Fruit fly (Drosophila melanogaster) whole organism, wandering third instar larva: ENCODE measurements around the gene tai.
A peak's percentile ranks its signal among the peaks of the same experiment; 100 is the strongest.

Experiments
- Abd-B ChIP-seq: fragments of >200 bp; optimal IDR thresholded peaks from 2 replicates; lab custom pipeline; 2017; ENCODE audit warnings: missing biosample characterization, missing genetic modification characterization
- CG32264 ChIP-seq: fragments of 200-800 bp; sonication (Bioruptor generic); optimal IDR thresholded peaks from 2 replicates; lab custom pipeline; 2016; ENCODE audit warnings: missing biosample characterization, missing genetic modification characterization
- CG9705 ChIP-seq: fragments of 200-800 bp; sonication (Bioruptor generic); optimal IDR thresholded peaks from 2 replicates; lab custom pipeline; 2018; ENCODE audit warnings: missing biosample characterization, mild to moderate bottlenecking, missing genetic modification characterization
- CrebA ChIP-seq: fragments of 200-800 bp; sonication (Bioruptor generic); optimal IDR thresholded peaks from 2 replicates; lab custom pipeline; 2016; ENCODE audit warnings: missing biosample characterization, mild to moderate bottlenecking, missing genetic modification characterization, borderline replicate concordance
- Dfd ChIP-seq: fragments of >200 bp; optimal IDR thresholded peaks from 2 replicates; lab custom pipeline; 2017; ENCODE audit warnings: missing biosample characterization, missing genetic modification characterization
- Dif ChIP-seq: fragments of 200-275, 200-300 bp; sonication (Bioruptor generic); optimal IDR thresholded peaks from 2 replicates; lab custom pipeline; 2018; ENCODE audit warnings: missing biosample characterization, missing genetic modification characterization; ENCODE audit not compliant: partially characterized antibody
- GATAd ChIP-seq: sonication (Bioruptor generic); optimal IDR thresholded peaks from 2 replicates; lab custom pipeline; 2016; ENCODE audit warnings: missing biosample characterization, missing genetic modification characterization
- Hnf4 ChIP-seq: fragments of 200-800 bp; sonication (Bioruptor generic); optimal IDR thresholded peaks from 2 replicates; lab custom pipeline; 2016; ENCODE audit warnings: missing biosample characterization, mild to moderate bottlenecking, missing genetic modification characterization
- Hr78 ChIP-seq: fragments of >200 bp; optimal IDR thresholded peaks from 2 replicates; lab custom pipeline; 2017; ENCODE audit warnings: missing biosample characterization, missing genetic modification characterization
- Hr83 ChIP-seq: fragments of 200-300 bp; sonication (Bioruptor generic); optimal IDR thresholded peaks from 2 replicates; lab custom pipeline; 2016; ENCODE audit warnings: missing biosample characterization, mild to moderate bottlenecking, missing genetic modification characterization, moderate library complexity; ENCODE audit not compliant: poor library complexity, severe bottlenecking
- Jra ChIP-seq: sonication (Bioruptor generic); optimal IDR thresholded peaks from 2 replicates; lab custom pipeline; 2016; ENCODE audit warnings: missing biosample characterization, missing genetic modification characterization
- Mio ChIP-seq: sonication (Bioruptor generic); optimal IDR thresholded peaks from 2 replicates; lab custom pipeline; 2016; ENCODE audit warnings: missing biosample characterization, missing genetic modification characterization
- Myc ChIP-seq: fragments of >200 bp; optimal IDR thresholded peaks from 2 replicates; lab custom pipeline; 2017
- N ChIP-seq: fragments of >200 bp; optimal IDR thresholded peaks from 2 replicates; lab custom pipeline; 2018; ENCODE audit warnings: missing biosample characterization, missing external identifiers, missing genetic modification characterization
- OdsH ChIP-seq: fragments of 200-800 bp; sonication (Bioruptor generic); optimal IDR thresholded peaks from 2 replicates; lab custom pipeline; 2016; ENCODE audit warnings: missing biosample characterization, mild to moderate bottlenecking, missing genetic modification characterization
- Rel ChIP-seq, 2 experiments: fragments of 200-800 bp; sonication (Bioruptor generic) in 1 of 2; optimal IDR thresholded peaks; 2 replicates in 1 of 2; 3 replicates in 1 of 2; lab custom pipeline; 2016 to 2019; ENCODE audit warnings: mild to moderate bottlenecking in 2 of 2, missing biosample characterization in 2 of 2, missing genetic modification characterization in 2 of 2, moderate library complexity in 1 of 2
- Sp1 ChIP-seq: fragments of 200-800 bp; sonication (Bioruptor generic); optimal IDR thresholded peaks from 3 replicates; lab custom pipeline; 2019; ENCODE audit warnings: missing biosample characterization, mild to moderate bottlenecking, missing genetic modification characterization, moderate library complexity
- Vsx2 ChIP-seq: fragments of 200-300, 225-300 bp; sonication (Bioruptor generic); optimal IDR thresholded peaks from 2 replicates; lab custom pipeline; 2018; ENCODE audit warnings: missing biosample characterization, missing genetic modification characterization; ENCODE audit not compliant: partially characterized antibody
- br ChIP-seq: fragments of 200-800 bp; sonication (Bioruptor generic); optimal IDR thresholded peaks from 2 replicates; lab custom pipeline; 2016; ENCODE audit warnings: missing biosample characterization, missing genetic modification characterization
- brk ChIP-seq: fragments of 200-800 bp; sonication (Bioruptor generic); optimal IDR thresholded peaks from 2 replicates; lab custom pipeline; 2016; ENCODE audit warnings: missing biosample characterization, mild to moderate bottlenecking, missing genetic modification characterization
- dl ChIP-seq, 2 experiments: fragments of 175-275, 200-275 bp in 1 of 2; fragments of 200-275 bp in 1 of 2; sonication (Bioruptor generic); optimal IDR thresholded peaks; lab custom pipeline; 2018; ENCODE audit warnings: mild to moderate bottlenecking in 2 of 2, missing biosample characterization in 2 of 2, missing genetic modification characterization in 2 of 2, moderate library complexity in 2 of 2; ENCODE audit not compliant: partially characterized antibody in 2 of 2, insufficient read depth in 1 of 2
- dmrt93B ChIP-seq: fragments of 200-800 bp; sonication (Bioruptor generic); optimal IDR thresholded peaks from 2 replicates; lab custom pipeline; 2018; ENCODE audit warnings: missing biosample characterization, mild to moderate bottlenecking, missing genetic modification characterization
- ey ChIP-seq: fragments of 200-800 bp; sonication (Bioruptor generic); optimal IDR thresholded peaks from 2 replicates; lab custom pipeline; 2016; ENCODE audit warnings: missing biosample characterization, missing genetic modification characterization
- foxo ChIP-seq, 2 experiments: fragments of 200-800 bp; sonication (Bioruptor generic); optimal IDR thresholded peaks; 2 replicates in 1 of 2; 3 replicates in 1 of 2; lab custom pipeline; 2016 to 2017; ENCODE audit warnings: missing biosample characterization in 2 of 2, missing genetic modification characterization in 2 of 2
- fru ChIP-seq: fragments of 200-800 bp; sonication (Bioruptor generic); optimal IDR thresholded peaks from 3 replicates; lab custom pipeline; 2016; ENCODE audit warnings: missing biosample characterization, mild to moderate bottlenecking, missing genetic modification characterization
- h ChIP-seq: fragments of 200-800 bp; sonication (Bioruptor generic); optimal IDR thresholded peaks from 3 replicates; lab custom pipeline; 2016; ENCODE audit warnings: missing biosample characterization, mild to moderate bottlenecking, missing genetic modification characterization
- jim ChIP-seq: fragments of 175-275, 200-325 bp; sonication (Bioruptor generic); optimal IDR thresholded peaks from 2 replicates; lab custom pipeline; 2016; ENCODE audit warnings: missing biosample characterization, mild to moderate bottlenecking, missing genetic modification characterization
- lola ChIP-seq: fragments of >200 bp; optimal IDR thresholded peaks from 2 replicates; lab custom pipeline; 2017; ENCODE audit warnings: missing biosample characterization, missing genetic modification characterization
- psq ChIP-seq: fragments of 200-800 bp; sonication (Bioruptor generic); optimal IDR thresholded peaks from 3 replicates; lab custom pipeline; 2017; ENCODE audit warnings: missing biosample characterization, mild to moderate bottlenecking, missing genetic modification characterization, moderate library complexity
- rgr ChIP-seq: fragments of 200-800 bp; sonication (Bioruptor generic); optimal IDR thresholded peaks from 3 replicates; lab custom pipeline; 2016; ENCODE audit warnings: missing biosample characterization, mild to moderate bottlenecking, missing genetic modification characterization
- sage ChIP-seq: fragments of 200-800 bp; sonication (Bioruptor generic); optimal IDR thresholded peaks from 2 replicates; lab custom pipeline; 2016; ENCODE audit warnings: missing biosample characterization, mild to moderate bottlenecking, missing genetic modification characterization
- tai ChIP-seq: sonication (Bioruptor generic); optimal IDR thresholded peaks from 2 replicates; lab custom pipeline; 2016; ENCODE audit warnings: missing biosample characterization, missing genetic modification characterization
- usp ChIP-seq: fragments of >200 bp; optimal IDR thresholded peaks from 2 replicates; lab custom pipeline; 2017; ENCODE audit warnings: missing biosample characterization, missing genetic modification characterization
- woc ChIP-seq: sonication (Bioruptor generic); optimal IDR thresholded peaks from 2 replicates; lab custom pipeline; 2016; ENCODE audit warnings: missing biosample characterization, mild to moderate bottlenecking, missing genetic modification characterization

Gene tai

dm6 chr2L:9198340-9198887 is 31.8 kb downstream of the tai start:
- TF ChIP-seq h (GFP tag; lab: Kevin White, UChicago) = no peak
- TF ChIP-seq psq (GFP tag; lab: Kevin White, UChicago) = peak; percentile 45

- TF ChIP-seq dl (GFP tag; optimal IDR thresholded peaks at IDR 0.05; lab: Kevin White, UChicago; ENCODE audit: insufficient read depth in 1 of 2, partially characterized antibody in 2 of 2) (peak; percentile 52 to 72), brk (GFP tag; lab: Kevin White, UChicago) (peak; percentile 72), jim (GFP tag; lab: Kevin White, UChicago) (peak; percentile 4), foxo (GFP tag; optimal IDR thresholded peaks at IDR 0.05; lab: Kevin White, UChicago) (peak; percentile 8 to 51), Dfd (no peak), fru (GFP tag; lab: Kevin White, UChicago) (peak; percentile 57), Myc (lab: Kevin White, UChicago) (no peak), Sp1 (peak; percentile 52), dmrt93B (GFP tag; lab: Kevin White, UChicago) (no peak), GATAd (no peak), CrebA (GFP tag; lab: Kevin White, UChicago) (peak; percentile 89), sage (GFP tag; lab: Kevin White, UChicago) (peak; percentile 75), CG9705 (GFP tag; lab: Kevin White, UChicago) (no peak), Dif (peak; percentile 35), CG32264 (GFP tag; lab: Kevin White, UChicago) (no peak), Hr83 (GFP tag; lab: Kevin White, UChicago) (peak; percentile 40), h (GFP tag; lab: Kevin White, UChicago) (peak; percentile 69), Rel (GFP tag; optimal IDR thresholded peaks at IDR 0.05; lab: Kevin White, UChicago) (peak; percentile 80), Rel (tag; optimal IDR thresholded peaks at IDR 0.05; lab: Kevin White, UChicago) (peak; percentile 67), psq (GFP tag; lab: Kevin White, UChicago) (peak; percentile 91), rgr (GFP tag; lab: Kevin White, UChicago) (peak; percentile 37), usp (GFP tag; lab: Kevin White, UChicago) (no peak), Mio (no peak), Hnf4 (peak; percentile 58), woc (GFP tag; lab: Kevin White, UChicago) (peak; percentile 43), Vsx2 (GFP tag; lab: Kevin White, UChicago) (peak; percentile 66), br (GFP tag; lab: Kevin White, UChicago) (peak; percentile 74), tai (GFP tag; lab: Kevin White, UChicago) (peak; percentile 64), ey (no peak), Abd-B (GFP tag; lab: Kevin White, UChicago) (no peak)
Observed at dm6 chr2L:9203401-9203800, 36.8 kb downstream of the tai start.

dm6 chr2L:9205133-9205615 is 38.6 kb downstream of the tai start:
- peak; percentile 52 for TF ChIP-seq Sp1
- TF ChIP-seq Dif = peak; percentile 81
- peak; percentile 69 for TF ChIP-seq tai (GFP tag; lab: Kevin White, UChicago)
- peak; percentile 30 for TF ChIP-seq Vsx2 (GFP tag; lab: Kevin White, UChicago)
- peak; percentile 25 for TF ChIP-seq Hr83 (GFP tag; lab: Kevin White, UChicago)
- peak in 1 of 2 experiments; percentile 92 for TF ChIP-seq foxo (GFP tag; optimal IDR thresholded peaks at IDR 0.05; lab: Kevin White, UChicago)
- TF ChIP-seq ey = no peak
- TF ChIP-seq Dfd = no peak
- no peak for TF ChIP-seq N (GFP tag; lab: Kevin White, UChicago)
- TF ChIP-seq brk (GFP tag; lab: Kevin White, UChicago) = peak; percentile 89
- peak; percentile 51 for TF ChIP-seq rgr (GFP tag; lab: Kevin White, UChicago)
- TF ChIP-seq Hr78 (GFP tag; lab: Kevin White, UChicago) = no peak
- TF ChIP-seq sage (GFP tag; lab: Kevin White, UChicago) = peak; percentile 88
- no peak for TF ChIP-seq lola (GFP tag; lab: Kevin White, UChicago)
- peak; percentile 20 for TF ChIP-seq Jra (GFP tag; lab: Kevin White, UChicago)
- TF ChIP-seq woc (GFP tag; lab: Kevin White, UChicago) = peak; percentile 58
- TF ChIP-seq fru (GFP tag; lab: Kevin White, UChicago) = peak; percentile 39
- TF ChIP-seq OdsH (GFP tag; lab: Kevin White, UChicago) = peak; percentile 31
- peak; percentile 75 to 78 for TF ChIP-seq dl (GFP tag; optimal IDR thresholded peaks at IDR 0.05; lab: Kevin White, UChicago; ENCODE audit: insufficient read depth in 1 of 2, partially characterized antibody in 2 of 2)
- TF ChIP-seq CrebA (GFP tag; lab: Kevin White, UChicago) = peak; percentile 92
- TF ChIP-seq CG9705 (GFP tag; lab: Kevin White, UChicago) = no peak
- peak; percentile 65 for TF ChIP-seq h (GFP tag; lab: Kevin White, UChicago)
- TF ChIP-seq psq (GFP tag; lab: Kevin White, UChicago) = peak; percentile 72
- TF ChIP-seq jim (GFP tag; lab: Kevin White, UChicago) = peak; percentile 16
- peak; percentile 37 for TF ChIP-seq br (GFP tag; lab: Kevin White, UChicago)
- no peak for TF ChIP-seq Myc (lab: Kevin White, UChicago)
- TF ChIP-seq Rel (GFP tag; optimal IDR thresholded peaks at IDR 0.05; lab: Kevin White, UChicago) = peak; percentile 97
- TF ChIP-seq Rel (tag; optimal IDR thresholded peaks at IDR 0.05; lab: Kevin White, UChicago) = peak; percentile 69
- peak; percentile 43 for TF ChIP-seq Hnf4
- TF ChIP-seq CG32264 (GFP tag; lab: Kevin White, UChicago) = peak; percentile 66
